Fruit fly (Drosophila melanogaster) whole organism, embryonic: ENCODE data around the gene alpha-Est8.

ENCODE experiments used
- Aef1 ChIP-seq: fragments of 200-800 bp; sonication (Bioruptor generic); IDR thresholded peaks from 3 replicates; pipeline ENCODE4 v1.3.6; 2022; ENCODE audit warnings: missing biosample characterization, missing genetic modification characterization
- BEAF-32 ChIP-seq: fragments of 200-800 bp; sonication (Bioruptor generic); optimal IDR thresholded peaks from 3 replicates; lab custom pipeline; 2017; ENCODE audit warnings: missing biosample characterization, missing genetic modification characterization, mild to moderate bottlenecking, moderate library complexity, missing genetic modification reagents
- CG10267 ChIP-seq: fragments of 200-800 bp; sonication (Bioruptor generic); optimal IDR thresholded peaks from 2 replicates; lab custom pipeline; 2018; ENCODE audit warnings: missing biosample characterization, mild to moderate bottlenecking, missing genetic modification characterization, moderate library complexity
- CG12104 ChIP-seq: fragments of 200-800 bp; sonication (Bioruptor generic); optimal IDR thresholded peaks from 3 replicates; lab custom pipeline; 2016; ENCODE audit warnings: missing biosample characterization, missing genetic modification characterization
- CG12155 ChIP-seq: fragments of 200-800 bp; sonication (Bioruptor generic); optimal IDR thresholded peaks from 3 replicates; lab custom pipeline; 2016; ENCODE audit warnings: missing biosample characterization, missing genetic modification characterization
- CG13296 ChIP-seq: fragments of 200-800 bp; sonication (Bioruptor generic); optimal IDR thresholded peaks from 3 replicates; lab custom pipeline; 2018; ENCODE audit warnings: missing biosample characterization, mild to moderate bottlenecking, missing genetic modification characterization
- CG16779 ChIP-seq: fragments of 200-800 bp; sonication (Bioruptor generic); IDR thresholded peaks from 2 replicates; pipeline ENCODE4 v1.3.6; 2022; ENCODE audit warnings: missing biosample characterization, missing genetic modification characterization
- CG16815 ChIP-seq: fragments of 200-800 bp; sonication (Bioruptor generic); optimal IDR thresholded peaks from 3 replicates; lab custom pipeline; 2017; ENCODE audit warnings: missing biosample characterization, mild to moderate bottlenecking, missing genetic modification characterization
- CG1792 ChIP-seq: fragments of 200-800 bp; sonication (Bioruptor generic); optimal IDR thresholded peaks from 2 replicates; lab custom pipeline; 2016; ENCODE audit warnings: missing biosample characterization, missing genetic modification characterization
- CG2129 ChIP-seq: fragments of 200-800 bp; sonication (Bioruptor generic); IDR thresholded peaks from 2 replicates; pipeline ENCODE4 v1.3.6; 2022; ENCODE audit warnings: missing biosample characterization, missing genetic modification characterization; ENCODE audit not compliant: partially characterized antibody
- CG2875 ChIP-seq: fragments of 200-800 bp; sonication (Bioruptor generic); optimal IDR thresholded peaks from 2 replicates; lab custom pipeline; 2017; ENCODE audit warnings: missing biosample characterization, mild to moderate bottlenecking, missing genetic modification characterization, missing genetic modification reagents
- CG30431 ChIP-seq: fragments of 200-800 bp; sonication (Bioruptor generic); optimal IDR thresholded peaks from 2 replicates; lab custom pipeline; 2017; ENCODE audit warnings: missing biosample characterization, missing genetic modification characterization
- CG3163 ChIP-seq: fragments of 200-800 bp; sonication (Bioruptor generic); optimal IDR thresholded peaks from 3 replicates; lab custom pipeline; 2016; ENCODE audit warnings: missing biosample characterization, missing genetic modification characterization
- CG32767 ChIP-seq: fragments of 200-800 bp; sonication (Bioruptor generic); IDR thresholded peaks from 2 replicates; pipeline ENCODE4 v1.3.6; 2022; ENCODE audit warnings: missing biosample characterization, missing genetic modification characterization
- CG32772 ChIP-seq: fragments of 200-800 bp; sonication (Bioruptor generic); IDR thresholded peaks from 2 replicates; pipeline ENCODE4 v1.3.6; 2022; ENCODE audit warnings: missing biosample characterization, missing genetic modification characterization
- CG3281 ChIP-seq: fragments of 200-800 bp; sonication (Bioruptor generic); optimal IDR thresholded peaks from 3 replicates; lab custom pipeline; 2017; ENCODE audit warnings: missing biosample characterization, mild to moderate bottlenecking, missing genetic modification characterization
- CG6683 ChIP-seq: fragments of 200-800 bp; sonication (Bioruptor generic); optimal IDR thresholded peaks from 2 replicates; lab custom pipeline; 2017; ENCODE audit warnings: missing biosample characterization, mild to moderate bottlenecking, missing genetic modification characterization, missing genetic modification reagents
- CG9876 ChIP-seq: fragments of 200-800 bp; sonication (Bioruptor generic); optimal IDR thresholded peaks from 2 replicates; lab custom pipeline; 2016; ENCODE audit warnings: missing biosample characterization, missing genetic modification characterization
- CHES-1-like ChIP-seq: fragments of 200-800 bp; sonication (Bioruptor generic); optimal IDR thresholded peaks from 2 replicates; lab custom pipeline; 2016; ENCODE audit warnings: missing biosample characterization, missing genetic modification characterization
- CrebB ChIP-seq: fragments of 200-800 bp; sonication (Bioruptor generic); optimal IDR thresholded peaks from 3 replicates; lab custom pipeline; 2018; ENCODE audit warnings: missing biosample characterization, mild to moderate bottlenecking, missing genetic modification characterization
- Deaf1 ChIP-seq: fragments of 200-800 bp; optimal IDR thresholded peaks from 3 replicates; lab custom pipeline; 2019; ENCODE audit warnings: missing biosample characterization, mild to moderate bottlenecking, missing genetic modification characterization, moderate library complexity
- Dref ChIP-seq: fragments of 200-800 bp; sonication (Bioruptor generic); IDR thresholded peaks from 2 replicates; pipeline ENCODE4 v1.3.6; 2022; ENCODE audit warnings: missing biosample characterization, missing genetic modification characterization
- E2f1 ChIP-seq: fragments of 200-800 bp; sonication (Bioruptor generic); IDR thresholded peaks from 2 replicates; pipeline ENCODE4 v1.3.6; 2022; ENCODE audit warnings: missing biosample characterization, missing genetic modification characterization
- Gug ChIP-seq: fragments of 200-800 bp; sonication (Bioruptor generic); IDR thresholded peaks from 4 replicates; pipeline ENCODE4 v1.3.6; 2022; ENCODE audit warnings: missing biosample characterization, missing genetic modification characterization
- HLHmδ ChIP-seq: fragments of 200-800 bp; sonication (Bioruptor generic); optimal IDR thresholded peaks from 2 replicates; lab custom pipeline; 2018; ENCODE audit warnings: missing biosample characterization, mild to moderate bottlenecking, missing genetic modification characterization, moderate library complexity
- Hmr ChIP-seq: fragments of 200-800 bp; sonication (Bioruptor generic); optimal IDR thresholded peaks from 3 replicates; lab custom pipeline; 2017; ENCODE audit warnings: mild to moderate bottlenecking, missing biosample characterization, missing genetic modification reagents, missing genetic modification characterization
- Max ChIP-seq: fragments of 200-800 bp; sonication (Bioruptor generic); optimal IDR thresholded peaks from 2 replicates; lab custom pipeline; 2016; ENCODE audit warnings: missing biosample characterization, mild to moderate bottlenecking, missing genetic modification characterization
- Med ChIP-seq: fragments of 200-800 bp; sonication (Bioruptor generic); peaks from one replicate; lab custom pipeline; 2016; ENCODE audit warnings: missing biosample characterization, missing genetic modification characterization, mild to moderate bottlenecking, inconsistent platforms, moderate library complexity
- NC2β ChIP-seq: fragments of 200-800 bp; sonication (Bioruptor generic); optimal IDR thresholded peaks from 2 replicates; lab custom pipeline; 2016; ENCODE audit warnings: missing biosample characterization, missing genetic modification characterization
- NfI ChIP-seq: fragments of 200-800 bp; sonication (Bioruptor generic); optimal IDR thresholded peaks from 3 replicates; lab custom pipeline; 2018; ENCODE audit warnings: missing biosample characterization, mild to moderate bottlenecking, missing genetic modification characterization, moderate library complexity
- Optix ChIP-seq: fragments of 200-800 bp; sonication (Bioruptor generic); IDR thresholded peaks from 3 replicates; pipeline ENCODE4 v1.3.6; 2022; ENCODE audit warnings: missing biosample characterization, missing genetic modification characterization
- Side ChIP-seq: fragments of 200-800 bp; sonication (Bioruptor generic); optimal IDR thresholded peaks from 2 replicates; lab custom pipeline; 2016; ENCODE audit warnings: missing biosample characterization, missing genetic modification characterization
- Trl ChIP-seq, 3 experiments: fragments of >200 bp in 2 of 3; fragments of 200-800 bp in 1 of 3; sonication (Bioruptor generic) in 1 of 3; optimal IDR thresholded peaks; 2 replicates in 1 of 3; 3 replicates in 2 of 3; lab custom pipeline; 2016 to 2017; ENCODE audit warnings: missing biosample characterization in 1 of 3, missing genetic modification characterization in 1 of 3
- bcd ChIP-seq: fragments of 200-800 bp; sonication (Bioruptor generic); optimal IDR thresholded peaks from 2 replicates; lab custom pipeline; 2017; ENCODE audit warnings: missing biosample characterization, mild to moderate bottlenecking, missing genetic modification characterization
- dimm ChIP-seq: fragments of 200-800 bp; sonication (Bioruptor generic); IDR thresholded peaks from 2 replicates; pipeline ENCODE4 v1.3.6; 2022; ENCODE audit warnings: missing biosample characterization, missing genetic modification characterization
- dm ChIP-seq: fragments of 200-800 bp; sonication (Bioruptor generic); optimal IDR thresholded peaks from 3 replicates; lab custom pipeline; 2016; ENCODE audit warnings: missing biosample characterization, missing genetic modification characterization
- dmrt11E ChIP-seq: fragments of 200-800 bp; sonication (Bioruptor generic); optimal IDR thresholded peaks from 3 replicates; lab custom pipeline; 2018; ENCODE audit warnings: missing biosample characterization, mild to moderate bottlenecking, missing genetic modification characterization, moderate library complexity
- en ChIP-seq: fragments of 200-800 bp; sonication (Bioruptor generic); optimal IDR thresholded peaks from 2 replicates; lab custom pipeline; 2016; ENCODE audit warnings: missing biosample characterization, missing genetic modification characterization
- inv ChIP-seq: fragments of 200-800 bp; sonication (Bioruptor generic); IDR thresholded peaks from 2 replicates; pipeline ENCODE4 v1.3.6; 2022; ENCODE audit warnings: missing biosample characterization, missing genetic modification characterization; ENCODE audit not compliant: partially characterized antibody
- jing ChIP-seq: fragments of 200-800 bp; sonication (Bioruptor generic); optimal IDR thresholded peaks from 2 replicates; lab custom pipeline; 2018; ENCODE audit warnings: missing biosample characterization, mild to moderate bottlenecking, missing genetic modification characterization
- kni ChIP-seq: fragments of 200-800 bp; sonication (Bioruptor generic); optimal IDR thresholded peaks from 3 replicates; lab custom pipeline; 2017; ENCODE audit warnings: mild to moderate bottlenecking, missing biosample characterization, missing genetic modification reagents, missing genetic modification characterization
- lbe ChIP-seq: fragments of 200-800 bp; sonication (Bioruptor generic); optimal IDR thresholded peaks from 2 replicates; lab custom pipeline; 2016; ENCODE audit warnings: missing biosample characterization, mild to moderate bottlenecking, missing genetic modification characterization
- lmd ChIP-seq: fragments of 200-800 bp; sonication (Bioruptor generic); IDR thresholded peaks from 2 replicates; pipeline ENCODE4 v1.3.6; 2022; ENCODE audit warnings: missing biosample characterization, missing genetic modification characterization
- lov ChIP-seq, 2 experiments: fragments of 200-800 bp in 1 of 2; fragments of >200 bp in 1 of 2; sonication (Bioruptor generic) in 1 of 2; IDR thresholded peaks in 1 of 2; optimal IDR thresholded peaks in 1 of 2; 2 replicates in 1 of 2; 3 replicates in 1 of 2; pipeline versions ENCODE4 v1.3.6 to Lab custom; 2017 to 2022; ENCODE audit warnings: missing biosample characterization in 1 of 2, missing genetic modification characterization in 1 of 2
- pita ChIP-seq: fragments of 200-800 bp; sonication (Bioruptor generic); optimal IDR thresholded peaks from 2 replicates; lab custom pipeline; 2017; ENCODE audit warnings: missing biosample characterization, mild to moderate bottlenecking, missing genetic modification characterization
- ro ChIP-seq: fragments of 200-800 bp; sonication (Bioruptor generic); IDR thresholded peaks from 2 replicates; pipeline ENCODE4 v1.3.6; 2022; ENCODE audit warnings: missing biosample characterization, missing genetic modification characterization
- tna ChIP-seq: fragments of 200-800 bp; sonication (Bioruptor generic); IDR thresholded peaks from 2 replicates; pipeline ENCODE4 v1.3.6; 2022; ENCODE audit warnings: missing biosample characterization, missing genetic modification characterization; ENCODE audit not compliant: partially characterized antibody
- unc-4 ChIP-seq: fragments of 200-800 bp; sonication (Bioruptor generic); IDR thresholded peaks from 2 replicates; pipeline ENCODE4 v1.3.6; 2022; ENCODE audit warnings: missing biosample characterization, missing genetic modification characterization; ENCODE audit not compliant: partially characterized antibody
- wek ChIP-seq: fragments of 200-800 bp; sonication (Bioruptor generic); optimal IDR thresholded peaks from 3 replicates; lab custom pipeline; 2018; ENCODE audit warnings: missing biosample characterization, mild to moderate bottlenecking, missing genetic modification characterization, moderate library complexity

Gene alpha-Est8

DNA sequence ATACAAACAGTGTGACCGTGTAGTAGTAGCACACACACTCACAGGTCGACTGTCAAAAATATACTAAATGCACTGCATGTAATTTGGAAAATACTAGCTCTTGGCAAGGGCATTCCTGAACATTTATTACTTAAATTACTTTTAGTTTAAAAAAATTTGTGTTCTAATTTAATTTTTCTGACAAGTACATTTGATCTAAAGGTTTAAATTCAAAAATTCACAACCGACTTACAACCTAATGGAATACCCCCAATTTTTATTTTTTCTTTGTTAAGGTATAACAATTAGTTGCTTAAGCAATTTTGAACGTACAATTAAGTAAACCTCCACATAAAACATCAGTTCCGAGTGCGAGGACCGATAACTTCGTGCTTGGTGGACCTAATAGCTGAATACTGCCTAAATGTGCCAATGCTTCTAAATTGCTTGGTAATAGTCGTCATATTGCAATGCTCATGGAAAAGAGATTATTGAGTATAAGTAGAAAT, 41.7 kb downstream of the alpha-Est8 start, which contains the start of gene CG1142 (continued):
- TF ChIP-seq ro (GFP tag; lab: Robert Waterston, UW) = peak; percentile 94
- TF ChIP-seq lmd (GFP tag; lab: Robert Waterston, UW) = peak; percentile 98
- TF ChIP-seq CG6683 (GFP tag; lab: Kevin White, UChicago) = peak; percentile 95
- TF ChIP-seq CG3163 (GFP tag; lab: Kevin White, UChicago) = peak; percentile 84
- TF ChIP-seq Aef1 (GFP tag; lab: Robert Waterston, UW) = peak; percentile 94
- peak; percentile 98 for TF ChIP-seq Hmr (GFP tag; lab: Kevin White, UChicago)
- TF ChIP-seq Side (GFP tag; lab: Kevin White, UChicago) = peak; percentile 96
- TF ChIP-seq CG16815 (GFP tag; lab: Kevin White, UChicago) = peak; percentile 96
- peak; percentile 98 for TF ChIP-seq CG32767 (GFP tag; lab: Robert Waterston, UW)
- peak; percentile 98 for TF ChIP-seq CG13296 (GFP tag; lab: Kevin White, UChicago)
- peak; percentile 98 for TF ChIP-seq E2f1 (GFP tag; lab: Robert Waterston, UW)
- peak; percentile 98 for TF ChIP-seq wek
- TF ChIP-seq CG2875 = peak; percentile 96
- peak; percentile 50 for TF ChIP-seq BEAF-32
- peak; percentile 98 for TF ChIP-seq Max (GFP tag; lab: Kevin White, UChicago)
- TF ChIP-seq tna (GFP tag; lab: Robert Waterston, UW) = no peak
- TF ChIP-seq inv = no peak
- TF ChIP-seq CG12155 (GFP tag; lab: Kevin White, UChicago) = peak; percentile 96
- TF ChIP-seq CG12104 (GFP tag; lab: Kevin White, UChicago) = peak; percentile 99
- TF ChIP-seq unc-4 (GFP tag; lab: Robert Waterston, UW) = no peak
- peak; percentile 96 for TF ChIP-seq en (GFP tag; lab: Kevin White, UChicago)
- peak; percentile 95 for TF ChIP-seq lbe (GFP tag; lab: Kevin White, UChicago)
- no peak for TF ChIP-seq lov (optimal IDR thresholded peaks at IDR 0.05; lab: Kevin White, UChicago)
- peak; percentile 99 for TF ChIP-seq lov (GFP tag; IDR thresholded peaks at IDR 0.05; lab: Robert Waterston, UW)
- TF ChIP-seq pita (GFP tag; lab: Kevin White, UChicago) = no peak
- peak; percentile 98 for TF ChIP-seq NfI (GFP tag; lab: Kevin White, UChicago)
- TF ChIP-seq HLHmδ (GFP tag; lab: Kevin White, UChicago) = peak; percentile 31
- no peak for TF ChIP-seq Trl (optimal IDR thresholded peaks at IDR 0.05; lab: Kevin White, UChicago)
- peak; percentile 97 for TF ChIP-seq Trl (GFP tag; optimal IDR thresholded peaks at IDR 0.05; lab: Kevin White, UChicago)
- peak; percentile 64; the same call in 2 of the 3 replicates for TF ChIP-seq Optix (GFP tag; lab: Robert Waterston, UW)
- peak; percentile 84 for TF ChIP-seq Deaf1 (tag; lab: Kevin White, UChicago)
- peak; percentile 97 for TF ChIP-seq bcd (GFP tag; lab: Kevin White, UChicago)
- peak; percentile 97 for TF ChIP-seq CG10267 (tag; lab: Kevin White, UChicago)
- peak; percentile 94 for TF ChIP-seq dm (GFP tag; lab: Kevin White, UChicago)
- peak; percentile 88 for TF ChIP-seq Gug (GFP tag; lab: Robert Waterston, UW)
- peak; percentile 96 for TF ChIP-seq CG16779 (GFP tag; lab: Robert Waterston, UW)
- peak; percentile 93 for TF ChIP-seq CG30431 (GFP tag; lab: Kevin White, UChicago)
- no peak for TF ChIP-seq CG2129
- TF ChIP-seq dimm (GFP tag; lab: Robert Waterston, UW) = peak; percentile 96
- TF ChIP-seq kni (GFP tag; lab: Kevin White, UChicago) = peak; percentile 89
- peak; percentile 94 for TF ChIP-seq CG1792 (GFP tag; lab: Kevin White, UChicago)
- peak; percentile 98 for TF ChIP-seq CG3281
- TF ChIP-seq jing (GFP tag; lab: Kevin White, UChicago) = peak; percentile 94
- peak; percentile 96 for TF ChIP-seq CHES-1-like
- TF ChIP-seq NC2β (GFP tag; lab: Kevin White, UChicago) = peak; percentile 96
- TF ChIP-seq Med (GFP tag; lab: Kevin White, UChicago) = peak; percentile 99
- peak; percentile 97 for TF ChIP-seq CG32772
- TF ChIP-seq CrebB (tag; lab: Kevin White, UChicago) = peak; percentile 98
- TF ChIP-seq Dref = peak; percentile 45
- TF ChIP-seq CG9876 (GFP tag; lab: Kevin White, UChicago) = peak; percentile 85
- peak; percentile 100 for TF ChIP-seq dmrt11E (tag; lab: Kevin White, UChicago)
